Worm (Caenorhabditis elegans) whole organism, early embryonic: ENCODE measurements around the gene srw-135.
"Not testable (repeated sequence)": the region's sequence is repeated elsewhere in the genome, so short reads cannot be mapped to it uniquely, and the experiment has no call there.

ENCODE experiments used
- B0310.2 ChIP-seq: sonication (generic microtip); optimal IDR thresholded peaks from 2 replicates; lab custom pipeline; 2016; ENCODE audit warnings: mild to moderate bottlenecking, missing genetic modification characterization, missing compliant biosample characterization
- F13C5.2 ChIP-seq: sonication (generic microtip); optimal IDR thresholded peaks from 2 replicates; lab custom pipeline; 2017; ENCODE audit warnings: mild to moderate bottlenecking, missing genetic modification characterization, inconsistent platforms, missing compliant biosample characterization
- aly-1 ChIP-seq: sonication (generic microtip); optimal IDR thresholded peaks from 2 replicates; lab custom pipeline; 2016; ENCODE audit warnings: missing genetic modification characterization, missing compliant biosample characterization
- ama-1 ChIP-seq: fragments of 150-350 bp; optimal IDR thresholded peaks from 2 replicates; lab custom pipeline; 2014
- ceh-13 ChIP-seq: fragments of 200-800 bp; sonication (Bioruptor generic); optimal IDR thresholded peaks from 2 replicates; lab custom pipeline; 2018; ENCODE audit warnings: mild to moderate bottlenecking, missing genetic modification characterization, missing compliant biosample characterization
- ceh-36 ChIP-seq: sonication (generic microtip); optimal IDR thresholded peaks from 2 replicates; lab custom pipeline; 2016; ENCODE audit warnings: missing genetic modification characterization, inconsistent platforms, missing compliant biosample characterization
- ets-7 ChIP-seq: sonication (generic microtip); optimal IDR thresholded peaks from 2 replicates; lab custom pipeline; 2016; ENCODE audit warnings: missing genotype, missing genetic modification characterization, missing compliant biosample characterization
- flt-1 ChIP-seq: fragments of 200-800 bp; sonication (Bioruptor generic); IDR thresholded peaks from 2 replicates; pipeline ENCODE4 v1.3.6; 2022; ENCODE audit warnings: missing genetic modification characterization, missing compliant biosample characterization
- hmbx-1 ChIP-seq: sonication (generic microtip); optimal IDR thresholded peaks from 2 replicates; lab custom pipeline; 2016; ENCODE audit warnings: mild to moderate bottlenecking, missing genetic modification characterization, missing compliant biosample characterization
- hmg-4 ChIP-seq: fragments of 200-800 bp; sonication (Bioruptor generic); optimal IDR thresholded peaks from 2 replicates; lab custom pipeline; 2018; ENCODE audit warnings: mild to moderate bottlenecking, missing genetic modification characterization, missing compliant biosample characterization
- hnd-1 ChIP-seq: sonication (generic microtip); optimal IDR thresholded peaks from 2 replicates; lab custom pipeline; 2016; ENCODE audit warnings: missing genetic modification characterization, missing compliant biosample characterization
- pes-1 ChIP-seq: fragments of 200-800 bp; sonication (Bioruptor generic); IDR thresholded peaks from 2 replicates; pipeline ENCODE4 v1.3.6; 2022; ENCODE audit warnings: missing genetic modification reagents, missing genetic modification characterization, missing compliant biosample characterization
- scrt-1 ChIP-seq: fragments of 200-800 bp; sonication (Bioruptor generic); IDR thresholded peaks from 2 replicates; pipeline ENCODE4 v1.3.6; 2022; ENCODE audit warnings: missing genetic modification characterization, missing compliant biosample characterization
- sea-1 ChIP-seq: fragments of 200-800 bp; sonication (Bioruptor generic); conservative IDR thresholded peaks from 2 replicates; pipeline ENCODE4 v1.3.6; 2022; ENCODE audit warnings: missing genetic modification characterization, missing compliant biosample characterization
- tbx-11 ChIP-seq: fragments of 200-800 bp; sonication (Bioruptor generic); IDR thresholded peaks from 2 replicates; pipeline ENCODE4 v1.3.6; 2022; ENCODE audit warnings: missing genetic modification characterization, missing compliant biosample characterization
- tbx-37 ChIP-seq: fragments of 200-800 bp; sonication (Bioruptor generic); conservative IDR thresholded peaks from 2 replicates; pipeline ENCODE4 v1.3.6; 2022; ENCODE audit warnings: missing genetic modification reagents, missing genetic modification characterization, missing compliant biosample characterization
- tra-4 ChIP-seq: sonication (generic microtip); optimal IDR thresholded peaks from 2 replicates; lab custom pipeline; 2017; ENCODE audit warnings: missing genetic modification characterization, missing compliant biosample characterization

The srw-135 gene

ce11 chrV:2987407-2987806 lies 23.9 kb downstream of the srw-135 start, which contains the start of gene srh-85:
Gene srh-85, minus strand, starts transcription at chrV:2987507.
- TF ChIP-seq scrt-1 (GFP tag; lab: Robert Waterston, UW), result no peak
- no peak for TF ChIP-seq aly-1 (tag; lab: Kevin White, UChicago)
- TF ChIP-seq hmbx-1 (tag; lab: Kevin White, UChicago), result no peak
- TF ChIP-seq ceh-13 (GFP tag; lab: Kevin White, UChicago), result no peak
- no peak for TF ChIP-seq tra-4 (tag; lab: Kevin White, UChicago)
- TF ChIP-seq hmg-4 (GFP tag; lab: Kevin White, UChicago), result no peak
- no peak for TF ChIP-seq tbx-37 (GFP tag; lab: Robert Waterston, UW)
- TF ChIP-seq ets-7 (tag; lab: Kevin White, UChicago), result no peak
- no peak for TF ChIP-seq hnd-1

- no peak for TF ChIP-seq flt-1 (GFP tag; lab: Robert Waterston, UW)
- TF ChIP-seq pes-1 (GFP tag; lab: Robert Waterston, UW), result no peak
- TF ChIP-seq tbx-11 (GFP tag; lab: Robert Waterston, UW), result no peak
- no peak for TF ChIP-seq hnd-1
- no peak for TF ChIP-seq hmbx-1 (tag; lab: Kevin White, UChicago)
- TF ChIP-seq scrt-1 (GFP tag; lab: Robert Waterston, UW), result no peak
- TF ChIP-seq aly-1 (tag; lab: Kevin White, UChicago), result no peak
- no peak for TF ChIP-seq B0310.2 (tag; lab: Kevin White, UChicago)
- TF ChIP-seq ceh-36 (tag; lab: Kevin White, UChicago), result no peak
- TF ChIP-seq sea-1 (GFP tag; lab: Robert Waterston, UW), result no peak
Measured at ce11 chrV:2985309-2985708, 26.0 kb downstream of the srw-135 start, which contains the start of gene srw-139. Gene srw-139, minus strand, starts transcription at chrV:2985409.

ce11 chrV:2983351-2983750 lies 27.9 kb downstream of the srw-135 start, which contains the start of gene srw-117:
Gene srw-117, minus strand, starts transcription at chrV:2983451.
- no peak for TF ChIP-seq ets-7 (tag; lab: Kevin White, UChicago)
- no peak for TF ChIP-seq tbx-37 (GFP tag; lab: Robert Waterston, UW)
- no peak for TF ChIP-seq aly-1 (tag; lab: Kevin White, UChicago)
- no peak for TF ChIP-seq F13C5.2 (tag; lab: Kevin White, UChicago)
- no peak for TF ChIP-seq hmg-4 (GFP tag; lab: Kevin White, UChicago)
- no peak for TF ChIP-seq pes-1 (GFP tag; lab: Robert Waterston, UW)
- no peak for TF ChIP-seq hmbx-1 (tag; lab: Kevin White, UChicago)
- TF ChIP-seq tbx-11 (GFP tag; lab: Robert Waterston, UW), result no peak
- TF ChIP-seq flt-1 (GFP tag; lab: Robert Waterston, UW), result no peak
- TF ChIP-seq sea-1 (GFP tag; lab: Robert Waterston, UW), result no peak
- no peak for TF ChIP-seq ceh-13 (GFP tag; lab: Kevin White, UChicago)
- TF ChIP-seq hnd-1, result no peak
- no peak for TF ChIP-seq tra-4 (tag; lab: Kevin White, UChicago)
- TF ChIP-seq ceh-36 (tag; lab: Kevin White, UChicago), result no peak
- TF ChIP-seq scrt-1 (GFP tag; lab: Robert Waterston, UW), result no peak
- no peak for TF ChIP-seq B0310.2 (tag; lab: Kevin White, UChicago)
- TF ChIP-seq ama-1 (lab: Kevin White, UChicago), result no peak

- TF ChIP-seq F13C5.2 (tag; lab: Kevin White, UChicago), result no peak
- no peak for TF ChIP-seq hnd-1
- no peak for TF ChIP-seq sea-1 (GFP tag; lab: Robert Waterston, UW)
- no peak for TF ChIP-seq hmg-4 (GFP tag; lab: Kevin White, UChicago)
- no peak for TF ChIP-seq tra-4 (tag; lab: Kevin White, UChicago)
- TF ChIP-seq pes-1 (GFP tag; lab: Robert Waterston, UW), result no peak
- no peak for TF ChIP-seq tbx-11 (GFP tag; lab: Robert Waterston, UW)
- no peak for TF ChIP-seq flt-1 (GFP tag; lab: Robert Waterston, UW)
- no peak for TF ChIP-seq ceh-13 (GFP tag; lab: Kevin White, UChicago)
- TF ChIP-seq ceh-36 (tag; lab: Kevin White, UChicago), result no peak
- TF ChIP-seq ets-7 (tag; lab: Kevin White, UChicago), result no peak
Measured at ce11 chrV:2979978-2980377, 31.3 kb downstream of the srw-135 start, which contains the start of gene srw-118. Gene srw-118, minus strand, starts transcription at chrV:2980078.

ce11 chrV:2976287-2976686 lies 35.0 kb downstream of the srw-135 start, which contains the start of gene srw-124:
Gene srw-124, plus strand, starts transcription at chrV:2976587.
- TF ChIP-seq tra-4 (tag; lab: Kevin White, UChicago) (no peak), ceh-36 (tag; lab: Kevin White, UChicago) (no peak), hmbx-1 (tag; lab: Kevin White, UChicago) (no peak), B0310.2 (tag; lab: Kevin White, UChicago) (no peak)

- TF ChIP-seq sea-1 (GFP tag; lab: Robert Waterston, UW); ceh-36 (tag; lab: Kevin White, UChicago); tbx-37 (GFP tag; lab: Robert Waterston, UW): not testable (repeated sequence)
Measured at ce11 chrV:2975285-2975684, 36.0 kb downstream of the srw-135 start, which contains the start of gene srw-123. Gene srw-123, minus strand, starts transcription at chrV:2975385.

- TF ChIP-seq tbx-37 (GFP tag; lab: Robert Waterston, UW) (no peak), F13C5.2 (tag; lab: Kevin White, UChicago) (no peak), aly-1 (tag; lab: Kevin White, UChicago) (no peak), ceh-13 (GFP tag; lab: Kevin White, UChicago) (no peak), hnd-1 (no peak), flt-1 (GFP tag; lab: Robert Waterston, UW) (no peak), tra-4 (tag; lab: Kevin White, UChicago) (no peak), hmbx-1 (tag; lab: Kevin White, UChicago) (no peak), sea-1 (GFP tag; lab: Robert Waterston, UW) (no peak), ets-7 (tag; lab: Kevin White, UChicago) (no peak), ama-1 (lab: Kevin White, UChicago) (no peak), scrt-1 (GFP tag; lab: Robert Waterston, UW) (no peak), pes-1 (GFP tag; lab: Robert Waterston, UW) (no peak), hmg-4 (GFP tag; lab: Kevin White, UChicago) (no peak), B0310.2 (tag; lab: Kevin White, UChicago) (no peak), tbx-11 (GFP tag; lab: Robert Waterston, UW) (no peak), ceh-36 (tag; lab: Kevin White, UChicago) (no peak)
Measured at ce11 chrV:2971307-2971999, 39.8 kb downstream of the srw-135 start, which contains the start of gene srw-129. Gene srw-129, plus strand, starts transcription at chrV:2971949.
